Worm (Caenorhabditis elegans) whole organism, young adult: ENCODE data around the gene C08B6.3.

Source experiments
- B0261.1 ChIP-seq: sonication (generic microtip); optimal IDR thresholded peaks from 2 replicates; lab custom pipeline; 2016; ENCODE audit warnings: mild to moderate bottlenecking, missing genetic modification characterization, moderate library complexity, missing compliant biosample characterization
- B0336.3 ChIP-seq: fragments of 200-800 bp; sonication (Bioruptor generic); IDR thresholded peaks from 2 replicates; pipeline ENCODE4 v1.3.6; 2022; ENCODE audit warnings: missing genetic modification characterization, missing compliant biosample characterization
- C06A6.2 ChIP-seq: fragments of 200-800 bp; sonication (Bioruptor generic); conservative IDR thresholded peaks from 2 replicates; pipeline ENCODE4 v1.3.6; 2022; ENCODE audit warnings: missing genetic modification characterization, missing compliant biosample characterization
- F10E7.11 ChIP-seq: sonication (generic microtip); optimal IDR thresholded peaks from 2 replicates; lab custom pipeline; 2017; ENCODE audit warnings: mild to moderate bottlenecking, missing genetic modification characterization, moderate library complexity, missing compliant biosample characterization
- F37B4.10 ChIP-seq: fragments of 200-800 bp; sonication (Bioruptor generic); IDR thresholded peaks from 2 replicates; pipeline ENCODE4 v1.3.6; 2022; ENCODE audit warnings: missing genetic modification characterization, missing compliant biosample characterization
- F49E8.2 ChIP-seq: sonication (generic microtip); optimal IDR thresholded peaks from 3 replicates; lab custom pipeline; 2017; ENCODE audit warnings: missing genetic modification characterization, mild to moderate bottlenecking, missing compliant biosample characterization, antibody characterized with exemption, moderate library complexity; ENCODE audit not compliant: insufficient read depth
- K12H6.12 ChIP-seq: fragments of 200-800 bp; sonication (Bioruptor generic); optimal IDR thresholded peaks from 2 replicates; lab custom pipeline; 2018; ENCODE audit warnings: mild to moderate bottlenecking, missing genetic modification characterization, missing compliant biosample characterization
- Y56A3A.18 ChIP-seq: fragments of 200-800 bp; sonication (Bioruptor generic); IDR thresholded peaks from 2 replicates; pipeline ENCODE4 v1.3.6; 2022; ENCODE audit warnings: missing genetic modification reagents, missing genetic modification characterization, missing compliant biosample characterization
- Y95B8A.8 ChIP-seq: fragments of 200-800 bp; sonication (Bioruptor generic); IDR thresholded peaks from 2 replicates; pipeline ENCODE4 v1.3.6; 2022; ENCODE audit warnings: missing genetic modification reagents, missing genetic modification characterization, missing compliant biosample characterization
- aptf-2 ChIP-seq: fragments of 200-800 bp; sonication (Bioruptor generic); conservative IDR thresholded peaks from 2 replicates; pipeline ENCODE4 v1.3.6; 2022; ENCODE audit warnings: missing genetic modification reagents, missing genetic modification characterization, missing compliant biosample characterization
- aptf-3 ChIP-seq: fragments of 200-800 bp; sonication (Bioruptor generic); IDR thresholded peaks from 2 replicates; pipeline ENCODE4 v1.3.6; 2022; ENCODE audit warnings: missing genetic modification characterization, missing compliant biosample characterization
- bed-2 ChIP-seq: fragments of 200-800 bp; sonication (Bioruptor generic); IDR thresholded peaks from 2 replicates; pipeline ENCODE4 v1.3.6; 2022; ENCODE audit warnings: missing genetic modification reagents, missing genetic modification characterization, missing compliant biosample characterization
- ccch-3 ChIP-seq: fragments of 200-800 bp; sonication (Bioruptor generic); optimal IDR thresholded peaks from 2 replicates; lab custom pipeline; 2018; ENCODE audit warnings: mild to moderate bottlenecking, missing genetic modification characterization, missing compliant biosample characterization
- ceh-100 ChIP-seq: fragments of 200-800 bp; sonication (Bioruptor generic); IDR thresholded peaks from 2 replicates; pipeline ENCODE4 v1.3.6; 2022; ENCODE audit warnings: missing genetic modification reagents, missing genetic modification characterization, missing compliant biosample characterization
- die-1 ChIP-seq: sonication (generic microtip); optimal IDR thresholded peaks from 2 replicates; lab custom pipeline; 2016; ENCODE audit warnings: missing genotype, mild to moderate bottlenecking, missing genetic modification characterization, missing compliant biosample characterization
- egl-44 ChIP-seq: fragments of 200-800 bp; sonication (Bioruptor generic); IDR thresholded peaks from 2 replicates; pipeline ENCODE4 v1.3.6; 2022; ENCODE audit warnings: missing genetic modification reagents, missing genetic modification characterization, missing compliant biosample characterization
- ekl-4 ChIP-seq: fragments of 200-800 bp; sonication (Bioruptor generic); IDR thresholded peaks from 2 replicates; pipeline ENCODE4 v1.3.6; 2022; ENCODE audit warnings: missing genetic modification reagents, missing genetic modification characterization, missing compliant biosample characterization
- him-1 ChIP-seq: sonication (generic microtip); optimal IDR thresholded peaks from 2 replicates; lab custom pipeline; 2016; ENCODE audit warnings: missing genotype, missing genetic modification reagents, missing genetic modification characterization, missing compliant biosample characterization
- hmg-1.2 ChIP-seq: fragments of 200-800 bp; sonication (Bioruptor generic); IDR thresholded peaks from 2 replicates; pipeline ENCODE4 v1.3.6; 2022; ENCODE audit warnings: missing genetic modification reagents, missing genetic modification characterization, missing compliant biosample characterization
- hmg-20 ChIP-seq: fragments of 200-800 bp; sonication (Bioruptor generic); IDR thresholded peaks from 2 replicates; pipeline ENCODE4 v1.3.6; 2022; ENCODE audit warnings: missing genetic modification reagents, missing genetic modification characterization, missing compliant biosample characterization
- let-526 ChIP-seq: fragments of 200-800 bp; sonication (Bioruptor generic); IDR thresholded peaks from 2 replicates; pipeline ENCODE4 v1.3.6; 2022; ENCODE audit warnings: missing genetic modification reagents, missing genetic modification characterization, missing compliant biosample characterization
- madf-8 ChIP-seq: fragments of 200-800 bp; sonication (Bioruptor generic); conservative IDR thresholded peaks from 2 replicates; pipeline ENCODE4 v1.3.6; 2022; ENCODE audit warnings: missing genetic modification reagents, missing genetic modification characterization, missing compliant biosample characterization
- nfya-1 ChIP-seq: sonication (generic microtip); optimal IDR thresholded peaks from 2 replicates; lab custom pipeline; 2017; ENCODE audit warnings: antibody characterized with exemption, missing compliant biosample characterization, missing genetic modification characterization, borderline replicate concordance; ENCODE audit not compliant: insufficient read depth
- nhr-179 ChIP-seq: sonication (generic microtip); optimal IDR thresholded peaks from 2 replicates; lab custom pipeline; 2016; ENCODE audit warnings: mild to moderate bottlenecking, missing genetic modification characterization, missing compliant biosample characterization
- nhr-27 ChIP-seq: fragments of 200-800 bp; sonication (Bioruptor generic); optimal IDR thresholded peaks from 2 replicates; lab custom pipeline; 2018; ENCODE audit warnings: mild to moderate bottlenecking, missing genetic modification characterization, moderate library complexity, missing compliant biosample characterization
- rec-8 ChIP-seq, 2 experiments: sonication (generic microtip); optimal IDR thresholded peaks; 2 replicates each; lab custom pipeline; 2016; ENCODE audit warnings: mild to moderate bottlenecking in 2 of 2, missing genetic modification characterization in 2 of 2, missing genetic modification reagents in 2 of 2, missing genotype in 2 of 2, missing biosample characterization in 1 of 2, missing compliant biosample characterization in 1 of 2, moderate library complexity in 1 of 2
- repo-1 ChIP-seq: sonication (generic microtip); optimal IDR thresholded peaks from 2 replicates; lab custom pipeline; 2017; ENCODE audit warnings: mild to moderate bottlenecking, missing genetic modification characterization, missing compliant biosample characterization
- sea-2 ChIP-seq: fragments of 200-800 bp; sonication (Bioruptor generic); IDR thresholded peaks from 2 replicates; pipeline ENCODE4 v1.3.6; 2022; ENCODE audit warnings: missing genetic modification characterization, missing compliant biosample characterization
- snpc-1.1 ChIP-seq: sonication (generic microtip); optimal IDR thresholded peaks from 2 replicates; lab custom pipeline; 2017; ENCODE audit warnings: missing genetic modification characterization, mild to moderate bottlenecking, missing compliant biosample characterization, antibody characterized with exemption, moderate library complexity, missing genotype, missing genetic modification reagents; ENCODE audit not compliant: insufficient read depth
- snpc-1.3 ChIP-seq: sonication (generic microtip); optimal IDR thresholded peaks from 2 replicates; lab custom pipeline; 2017; ENCODE audit warnings: missing genetic modification characterization, mild to moderate bottlenecking, missing compliant biosample characterization, antibody characterized with exemption, moderate library complexity, missing genotype, missing genetic modification reagents; ENCODE audit not compliant: insufficient read depth
- snpc-4 ChIP-seq, 5 experiments: fragments of 150-350 bp in 1 of 5; sonication (generic microtip) in 4 of 5; optimal IDR thresholded peaks; 2 replicates each; lab custom pipeline; 2014 to 2018; ENCODE audit warnings: missing genetic modification characterization in 5 of 5, missing biosample characterization in 3 of 5, antibody characterized with exemption in 2 of 5, mild to moderate bottlenecking in 2 of 5, missing compliant biosample characterization in 2 of 5, missing genotype in 2 of 5, moderate library complexity in 2 of 5, missing genetic modification reagents in 1 of 5
- somi-1 ChIP-seq: fragments of 200-800 bp; sonication (Bioruptor generic); optimal IDR thresholded peaks from 2 replicates; lab custom pipeline; 2018; ENCODE audit warnings: mild to moderate bottlenecking, missing genetic modification characterization, missing compliant biosample characterization
- tbp1 ChIP-seq: fragments of 200-800 bp; sonication (Bioruptor generic); optimal IDR thresholded peaks from 2 replicates; lab custom pipeline; 2018; ENCODE audit warnings: mild to moderate bottlenecking, missing genetic modification characterization, missing compliant biosample characterization
- unc-62 ChIP-seq: fragments of 150-350 bp; optimal IDR thresholded peaks from 2 replicates; lab custom pipeline; 2014; ENCODE audit warnings: missing biosample characterization, missing genetic modification reagents, missing genetic modification characterization
- zfh-2 ChIP-seq: fragments of 200-800 bp; sonication (Bioruptor generic); conservative IDR thresholded peaks from 2 replicates; pipeline ENCODE4 v1.3.6; 2022; ENCODE audit warnings: missing genetic modification reagents, missing genetic modification characterization, missing compliant biosample characterization
- ztf-22 ChIP-seq: fragments of 200-800 bp; sonication (Bioruptor generic); optimal IDR thresholded peaks from 2 replicates; lab custom pipeline; 2018; ENCODE audit warnings: mild to moderate bottlenecking, missing genetic modification characterization, moderate library complexity, missing compliant biosample characterization
- ztf-26 ChIP-seq: sonication (generic microtip); optimal IDR thresholded peaks from 2 replicates; lab custom pipeline; 2017; ENCODE audit warnings: missing genetic modification characterization, missing compliant biosample characterization

The C08B6.3 gene

ce11 chrV:10084864-10085263 lies 27.2 kb downstream of the C08B6.3 start, which contains the start of gene R04B5.6:
Gene R04B5.6 (plus strand): TSS chrV:10085164.
- TF ChIP-seq F10E7.11 (tag; lab: Kevin White, UChicago): no peak
- no peak for TF ChIP-seq egl-44 (GFP tag; lab: Robert Waterston, UW)
- no peak for TF ChIP-seq K12H6.12 (tag; lab: Kevin White, UChicago)
- no peak for TF ChIP-seq snpc-1.3 (tag; lab: Kevin White, UChicago)
- no peak for TF ChIP-seq snpc-4 (GFP tag; optimal IDR thresholded peaks at IDR 0.05; lab: Kevin White, UChicago)
- no peak for TF ChIP-seq snpc-4 (tag; optimal IDR thresholded peaks at IDR 0.05; lab: Kevin White, UChicago)
- no peak for TF ChIP-seq aptf-3 (GFP tag; lab: Robert Waterston, UW)
- TF ChIP-seq tbp1: no peak

- TF ChIP-seq unc-62 (GFP tag; lab: Kevin White, UChicago): no peak
- no peak for TF ChIP-seq B0336.3 (GFP tag; lab: Robert Waterston, UW)
- TF ChIP-seq Y95B8A.8 (GFP tag; lab: Robert Waterston, UW): no peak
- no peak for TF ChIP-seq tbp1
- TF ChIP-seq ceh-100 (GFP tag; lab: Robert Waterston, UW): no peak
- no peak for TF ChIP-seq somi-1 (GFP tag; lab: Kevin White, UChicago)
- no peak for TF ChIP-seq rec-8 (tag; optimal IDR thresholded peaks at IDR 0.05; lab: Kevin White, UChicago)
- no peak for TF ChIP-seq nhr-179 (tag; lab: Kevin White, UChicago)
- no peak for TF ChIP-seq aptf-2 (GFP tag; lab: Robert Waterston, UW)
- TF ChIP-seq nfya-1 (tag; lab: Kevin White, UChicago): no peak
- no peak for TF ChIP-seq let-526
- no peak for TF ChIP-seq hmg-1.2
- no peak for TF ChIP-seq ztf-22 (GFP tag; lab: Kevin White, UChicago)
- TF ChIP-seq K12H6.12 (tag; lab: Kevin White, UChicago): no peak
- TF ChIP-seq zfh-2 (GFP tag; lab: Robert Waterston, UW): no peak
- no peak for TF ChIP-seq F49E8.2 (tag; lab: Kevin White, UChicago)
- no peak for TF ChIP-seq nhr-27 (tag; lab: Kevin White, UChicago)
- TF ChIP-seq ccch-3 (GFP tag; lab: Kevin White, UChicago): no peak
Observed at ce11 chrV:10083999-10084468, 28.1 kb downstream of the C08B6.3 start, which contains the start of gene nhr-12. Gene nhr-12 (minus strand): TSS chrV:10084049.

- no peak for TF ChIP-seq B0261.1 (tag; lab: Kevin White, UChicago)
- no peak for TF ChIP-seq snpc-1.1 (tag; lab: Kevin White, UChicago)
- TF ChIP-seq him-1 (tag; lab: Kevin White, UChicago): no peak
Observed at ce11 chrV:10081636-10082035, 30.5 kb downstream of the C08B6.3 start, which contains the start of gene nhr-205. Gene nhr-205 (minus strand): TSS chrV:10081776.

ce11 chrV:10080905-10081304 lies 31.2 kb downstream of the C08B6.3 start:
- TF ChIP-seq sea-2 (no peak), C06A6.2 (GFP tag; lab: Robert Waterston, UW) (no peak), repo-1 (tag; lab: Kevin White, UChicago) (no peak), F37B4.10 (GFP tag; lab: Robert Waterston, UW) (no peak), bed-2 (GFP tag; lab: Robert Waterston, UW) (no peak), ekl-4 (GFP tag; lab: Robert Waterston, UW) (no peak), snpc-4 (GFP tag; optimal IDR thresholded peaks at IDR 0.05; lab: Kevin White, UChicago) (no peak), snpc-4 (tag; optimal IDR thresholded peaks at IDR 0.05; lab: Kevin White, UChicago) (no peak), ztf-26 (tag; lab: Kevin White, UChicago) (no peak), Y56A3A.18 (GFP tag; lab: Robert Waterston, UW) (no peak), die-1 (tag; lab: Kevin White, UChicago) (no peak), hmg-20 (GFP tag; lab: Robert Waterston, UW) (no peak), rec-8 (tag; optimal IDR thresholded peaks at IDR 0.05; lab: Kevin White, UChicago) (no peak), madf-8 (GFP tag; lab: Robert Waterston, UW) (no peak)
